Fruit fly (Drosophila melanogaster) whole organism, pupa: ENCODE data around the gene Jhbp15.

Experiments used
- CG10348 ChIP-seq: fragments of 200-800 bp; sonication (Bioruptor generic); IDR thresholded peaks from 2 replicates; pipeline ENCODE4 v1.3.6; 2022; ENCODE audit warnings: missing biosample characterization, missing genetic modification characterization
- CG12605 ChIP-seq: fragments of 200-800 bp; sonication (Bioruptor generic); IDR thresholded peaks from 2 replicates; pipeline ENCODE4 v1.3.6; 2022; ENCODE audit warnings: missing biosample characterization, missing genetic modification characterization
- CG13204 ChIP-seq: fragments of 200-800 bp; sonication (Bioruptor generic); optimal IDR thresholded peaks from 2 replicates; lab custom pipeline; 2018; ENCODE audit warnings: missing biosample characterization, mild to moderate bottlenecking, missing genetic modification characterization, moderate library complexity
- CG14655 ChIP-seq: fragments of 200-800 bp; sonication (Bioruptor generic); optimal IDR thresholded peaks from 3 replicates; lab custom pipeline; 2017; ENCODE audit warnings: mild to moderate bottlenecking, missing biosample characterization, missing genetic modification reagents, missing genetic modification characterization
- CG15710 ChIP-seq: fragments of 200-800 bp; sonication (Bioruptor generic); optimal IDR thresholded peaks from 2 replicates; lab custom pipeline; 2018; ENCODE audit warnings: missing biosample characterization, mild to moderate bottlenecking, missing genetic modification characterization, moderate library complexity
- CG17806 ChIP-seq: fragments of 200-800 bp; sonication (Bioruptor generic); optimal IDR thresholded peaks from 2 replicates; lab custom pipeline; 2018; ENCODE audit warnings: missing biosample characterization, mild to moderate bottlenecking, missing genetic modification characterization, moderate library complexity
- CG32121 ChIP-seq: fragments of 200-800 bp; sonication (Bioruptor generic); IDR thresholded peaks from 2 replicates; pipeline ENCODE4 v1.3.6; 2022; ENCODE audit warnings: missing biosample characterization, missing genetic modification characterization
- CG34367 ChIP-seq: fragments of 200-800 bp; sonication (Bioruptor generic); optimal IDR thresholded peaks from 2 replicates; lab custom pipeline; 2018; ENCODE audit warnings: missing biosample characterization, mild to moderate bottlenecking, missing genetic modification characterization
- CG4496 ChIP-seq: fragments of 200-800 bp; sonication (Bioruptor generic); IDR thresholded peaks from 3 replicates; pipeline ENCODE4 v1.3.6; 2022; ENCODE audit warnings: missing biosample characterization, missing genetic modification characterization
- CG8159 ChIP-seq: fragments of 200-800 bp; sonication (Bioruptor generic); optimal IDR thresholded peaks from 3 replicates; lab custom pipeline; 2018; ENCODE audit warnings: missing biosample characterization, mild to moderate bottlenecking, missing genetic modification characterization, moderate library complexity
- CG8301 ChIP-seq: fragments of 200-800 bp; sonication (Bioruptor generic); optimal IDR thresholded peaks from 2 replicates; lab custom pipeline; 2018; ENCODE audit warnings: missing biosample characterization, mild to moderate bottlenecking, missing genetic modification characterization
- D1 ChIP-seq: fragments of 200-800 bp; sonication (Bioruptor generic); optimal IDR thresholded peaks from 2 replicates; lab custom pipeline; 2018; ENCODE audit warnings: missing biosample characterization, mild to moderate bottlenecking, missing genetic modification characterization, moderate library complexity
- EcR ChIP-seq: fragments of 200-800 bp; sonication (Bioruptor generic); optimal IDR thresholded peaks from 3 replicates; lab custom pipeline; 2019; ENCODE audit warnings: missing biosample characterization, missing genetic modification characterization, mild to moderate bottlenecking, moderate library complexity, missing genetic modification reagents
- Ets98B ChIP-seq: fragments of 200-800 bp; sonication (Bioruptor generic); IDR thresholded peaks from 2 replicates; pipeline ENCODE4 v1.3.6; 2022; ENCODE audit warnings: missing biosample characterization, missing genetic modification characterization
- Pif1A ChIP-seq: fragments of 200-800 bp; sonication (Bioruptor generic); optimal IDR thresholded peaks from 3 replicates; lab custom pipeline; 2016; ENCODE audit warnings: missing biosample characterization, missing genetic modification characterization
- Pif1B ChIP-seq: fragments of 200-800 bp; sonication (Bioruptor generic); optimal IDR thresholded peaks from 3 replicates; lab custom pipeline; 2016; ENCODE audit warnings: missing biosample characterization, missing genetic modification characterization
- Snoo ChIP-seq: fragments of 200-800 bp; sonication (Bioruptor generic); optimal IDR thresholded peaks from 3 replicates; lab custom pipeline; 2017; ENCODE audit warnings: missing biosample characterization, mild to moderate bottlenecking, missing genetic modification characterization, inconsistent platforms
- fd96Ca ChIP-seq: fragments of 200-800 bp; sonication (Bioruptor generic); IDR thresholded peaks from 3 replicates; pipeline ENCODE4 v1.3.6; 2022; ENCODE audit warnings: missing biosample characterization, missing genetic modification characterization
- gl ChIP-seq: fragments of 200-800 bp; sonication (Bioruptor generic); optimal IDR thresholded peaks from 2 replicates; lab custom pipeline; 2018; ENCODE audit warnings: missing biosample characterization, mild to moderate bottlenecking, missing genetic modification characterization
- rn ChIP-seq: fragments of 200-800 bp; sonication (Bioruptor generic); IDR thresholded peaks from 2 replicates; pipeline ENCODE4 v1.3.6; 2022; ENCODE audit warnings: missing biosample characterization, missing genetic modification characterization

Jhbp15 gene

DNA sequence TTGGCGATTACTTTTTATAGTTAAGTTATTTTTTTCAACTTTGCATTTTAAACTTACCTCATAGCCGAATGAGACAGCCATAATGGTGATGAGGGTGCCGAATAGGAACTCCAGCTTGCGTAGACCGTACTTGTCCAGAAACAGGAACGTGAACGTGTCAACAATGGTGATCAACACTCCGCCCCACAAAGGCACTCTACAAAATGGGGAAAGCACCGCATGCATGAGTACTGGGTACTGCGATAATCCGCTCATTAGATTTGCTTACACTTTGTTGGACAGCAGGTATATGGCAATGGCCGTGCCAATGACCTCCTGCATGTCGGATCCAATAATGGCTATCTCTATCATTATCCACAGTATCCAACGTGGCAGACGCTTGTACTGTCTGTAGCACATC, 6.7 kb upstream of the Jhbp15 start:
- no peak for TF ChIP-seq CG8159 (tag; lab: Kevin White, UChicago)

DNA sequence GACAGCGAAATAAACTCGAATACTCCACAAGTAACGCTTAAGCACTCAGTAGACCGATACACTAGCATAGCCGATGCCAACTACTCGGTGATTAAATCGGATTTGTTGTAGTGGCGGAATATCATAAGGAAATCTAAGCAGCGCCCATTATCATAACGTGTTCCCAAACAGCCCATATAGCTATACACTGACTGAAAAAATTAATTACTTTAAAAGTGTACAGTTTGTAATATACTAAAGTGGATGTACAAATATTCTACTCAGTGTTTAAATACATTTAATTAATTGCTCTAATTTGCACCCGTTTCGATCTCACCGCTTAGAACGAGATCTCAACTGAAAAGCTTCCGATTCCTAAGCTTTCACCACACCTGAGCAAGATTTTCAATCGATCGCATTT, 2.0 kb downstream of the Jhbp15 start, which contains the start of gene CG7079:
Gene CG7079, minus strand, starts transcription at position 101 of the 400 bp plus-strand sequence.
- TF ChIP-seq CG17806 (tag; lab: Kevin White, UChicago) (no peak), Snoo (tag; lab: Kevin White, UChicago) (no peak), CG15710 (tag; lab: Kevin White, UChicago) (no peak), rn (GFP tag; lab: Robert Waterston, UW) (no peak), gl (tag; lab: Kevin White, UChicago) (no peak), CG13204 (no peak), D1 (tag; lab: Kevin White, UChicago) (no peak), EcR (no peak), CG10348 (GFP tag; lab: Robert Waterston, UW) (no peak)

DNA sequence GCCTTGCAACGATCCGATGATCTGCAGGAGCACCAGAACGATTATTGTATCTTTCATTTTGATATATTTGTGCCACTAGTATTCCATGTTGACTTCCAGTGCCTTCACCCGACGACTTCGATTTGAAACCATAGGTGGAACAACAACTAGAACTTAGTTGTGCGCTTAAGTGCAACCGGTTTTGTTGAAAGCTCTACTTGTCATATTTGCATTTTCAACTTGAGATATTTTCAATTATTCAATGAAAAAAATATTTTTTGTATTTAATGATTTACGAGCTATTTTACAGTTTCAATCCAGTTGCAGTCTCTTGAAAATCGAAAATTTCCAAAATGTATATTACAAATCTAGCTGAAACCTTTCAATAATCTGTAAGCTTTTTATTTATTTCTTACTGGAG, 3.8 kb downstream of the Jhbp15 start, which contains the start of gene CG31207:
Gene CG31207, minus strand, starts transcription at position 101 of the 400 bp plus-strand sequence.
- no peak for TF ChIP-seq CG34367 (tag; lab: Kevin White, UChicago)
- TF ChIP-seq Pif1B (GFP tag; lab: Kevin White, UChicago): no peak
- no peak for TF ChIP-seq EcR
- TF ChIP-seq D1 (tag; lab: Kevin White, UChicago): no peak
- no peak for TF ChIP-seq CG4496 (GFP tag; lab: Robert Waterston, UW)
- no peak for TF ChIP-seq fd96Ca (GFP tag; lab: Robert Waterston, UW)
- no peak for TF ChIP-seq CG32121
- TF ChIP-seq Ets98B (GFP tag; lab: Robert Waterston, UW): no peak
- no peak for TF ChIP-seq CG13204
- no peak for TF ChIP-seq CG8301 (tag; lab: Kevin White, UChicago)

DNA sequence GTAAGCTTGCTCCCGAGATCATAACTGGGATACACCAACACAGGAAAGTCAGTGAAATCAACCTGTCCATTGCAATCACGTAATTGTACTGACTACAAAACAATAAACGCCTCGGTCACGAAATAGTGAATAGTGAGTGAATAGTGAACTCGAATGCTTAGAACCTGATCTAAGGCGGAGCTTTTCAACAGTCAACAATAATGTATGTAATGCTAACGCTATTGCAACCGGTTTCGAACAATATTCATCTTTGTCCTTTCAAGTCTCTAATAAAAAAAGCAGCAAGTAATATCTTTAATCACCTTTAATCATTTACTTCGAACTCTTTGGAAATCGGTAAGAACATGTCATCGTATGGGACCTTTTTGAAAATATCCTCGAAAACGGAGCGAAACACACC, 5.0 kb downstream of the Jhbp15 start, which contains the start of gene CG31189:
Gene CG31189, minus strand, starts transcription at position 101 of the 400 bp plus-strand sequence.
- TF ChIP-seq CG32121 (no peak), CG10348 (GFP tag; lab: Robert Waterston, UW) (no peak), Pif1B (GFP tag; lab: Kevin White, UChicago) (no peak), Pif1A (GFP tag; lab: Kevin White, UChicago) (no peak), CG4496 (GFP tag; lab: Robert Waterston, UW) (no peak), CG8301 (tag; lab: Kevin White, UChicago) (no peak), Snoo (tag; lab: Kevin White, UChicago) (no peak), CG17806 (tag; lab: Kevin White, UChicago) (no peak), CG12605 (GFP tag; lab: Robert Waterston, UW) (no peak), rn (GFP tag; lab: Robert Waterston, UW) (no peak)

DNA sequence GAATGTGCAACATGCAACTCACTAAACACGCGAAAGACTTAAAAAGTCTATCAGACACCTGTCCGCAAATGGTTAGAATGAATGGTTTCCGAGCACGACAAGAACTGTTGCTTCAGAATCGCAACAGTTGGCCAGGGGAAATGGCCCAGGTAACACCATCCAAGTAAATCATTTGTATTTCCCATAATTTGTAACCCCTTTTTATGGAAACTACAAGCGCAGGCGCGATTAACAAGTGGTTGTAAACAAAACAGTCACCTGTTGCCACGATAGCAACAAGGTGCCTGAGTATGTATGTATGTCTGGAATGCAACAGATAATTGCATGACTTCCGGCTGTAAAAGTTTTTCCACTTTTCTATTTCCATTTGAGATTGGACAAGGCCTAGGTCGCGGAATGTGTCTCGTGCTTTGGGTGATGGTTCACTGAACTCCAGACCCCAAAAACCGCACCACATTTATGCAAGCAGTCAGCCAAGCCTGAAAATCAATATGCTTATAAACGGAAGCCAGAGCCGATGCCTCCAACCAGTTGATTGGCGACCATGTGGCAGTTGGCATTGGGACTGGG, 7.1 kb downstream of the Jhbp15 start, which contains the start of gene CG12278:
Gene CG12278, plus strand, starts transcription at position 520 of the 570 bp plus-strand sequence.
- no peak for TF ChIP-seq CG10348 (GFP tag; lab: Robert Waterston, UW)
- TF ChIP-seq CG12605 (GFP tag; lab: Robert Waterston, UW): peak; percentile 100
- TF ChIP-seq CG8301 (tag; lab: Kevin White, UChicago): no peak

DNA sequence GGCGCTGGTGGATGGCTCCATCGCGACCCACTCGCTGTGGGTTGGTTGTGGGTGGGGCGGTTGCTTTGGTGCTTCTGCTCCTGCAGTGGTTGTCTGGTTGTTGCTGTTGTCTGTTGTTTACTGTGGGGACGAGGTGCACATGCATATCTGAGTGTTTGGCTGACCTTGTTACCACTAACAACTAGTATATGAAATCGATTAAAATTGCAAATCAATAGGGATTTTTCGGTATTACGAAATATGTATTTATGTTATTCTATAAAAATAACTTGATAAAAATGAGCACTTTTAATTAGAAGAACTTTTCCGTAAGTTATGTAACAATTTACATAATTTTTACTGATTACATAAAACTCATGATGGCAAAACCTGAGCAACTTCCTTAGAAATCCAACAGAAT, 8.4 kb downstream of the Jhbp15 start, which contains the start of gene Dhc93AB:
Gene Dhc93AB, minus strand, starts transcription at position 101 of the 400 bp plus-strand sequence.
- no peak for TF ChIP-seq EcR
- no peak for TF ChIP-seq CG15710 (tag; lab: Kevin White, UChicago)
- no peak for TF ChIP-seq rn (GFP tag; lab: Robert Waterston, UW)
- no peak for TF ChIP-seq fd96Ca (GFP tag; lab: Robert Waterston, UW)
- no peak for TF ChIP-seq Pif1B (GFP tag; lab: Kevin White, UChicago)
- TF ChIP-seq Ets98B (GFP tag; lab: Robert Waterston, UW): no peak
- no peak for TF ChIP-seq CG14655 (GFP tag; lab: Kevin White, UChicago)
- TF ChIP-seq CG10348 (GFP tag; lab: Robert Waterston, UW): no peak
- no peak for TF ChIP-seq CG8301 (tag; lab: Kevin White, UChicago)
- TF ChIP-seq CG17806 (tag; lab: Kevin White, UChicago): no peak

DNA sequence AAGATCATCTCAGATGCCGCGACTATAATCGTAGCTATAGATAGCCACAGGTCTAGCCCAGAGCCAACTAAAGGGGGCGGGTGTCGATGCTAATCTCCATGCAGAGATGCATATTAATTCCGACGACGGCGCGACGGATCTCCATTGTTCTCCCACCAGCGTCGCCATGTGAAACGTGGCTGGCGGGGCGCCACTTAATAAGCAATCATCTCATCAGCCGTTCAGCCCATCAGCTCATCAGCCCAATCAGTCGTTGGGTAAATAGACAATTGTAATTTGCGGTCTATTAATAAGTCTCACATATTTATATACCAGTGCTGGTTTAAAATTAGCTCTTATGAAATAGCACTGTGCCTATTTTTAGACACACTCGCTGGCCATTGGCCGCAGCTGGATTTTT, 25.3 kb downstream of the Jhbp15 start:
- no peak for TF ChIP-seq CG34367 (tag; lab: Kevin White, UChicago)
- no peak for TF ChIP-seq CG8301 (tag; lab: Kevin White, UChicago)
- TF ChIP-seq CG13204: no peak
- no peak for TF ChIP-seq CG10348 (GFP tag; lab: Robert Waterston, UW)
- TF ChIP-seq CG12605 (GFP tag; lab: Robert Waterston, UW): no peak
- no peak for TF ChIP-seq CG8159 (tag; lab: Kevin White, UChicago)
- TF ChIP-seq CG17806 (tag; lab: Kevin White, UChicago): no peak
- no peak for TF ChIP-seq gl (tag; lab: Kevin White, UChicago)
- no peak for TF ChIP-seq Pif1B (GFP tag; lab: Kevin White, UChicago)
- TF ChIP-seq CG32121: no peak
- TF ChIP-seq CG4496 (GFP tag; lab: Robert Waterston, UW): no peak
- TF ChIP-seq Ets98B (GFP tag; lab: Robert Waterston, UW): no peak
- no peak for TF ChIP-seq CG14655 (GFP tag; lab: Kevin White, UChicago)
